Fruit fly (Drosophila melanogaster): ENCODE results near the gene Cyp4s3.

dm6 chrX:15085777-15086510, 30.4 kb downstream of the Cyp4s3 start, which contains the start of the genes CG15027 and Dbct:
- TF ChIP-seq CG11294 (GFP tag; IDR thresholded peaks at IDR 0.05) (peak; percentile 44; the same call in 1 of the 2 replicates), CG8319 (GFP tag; optimal IDR thresholded peaks at IDR 0.05) (peak; percentile 49), Hr4 (GFP tag; optimal IDR thresholded peaks at IDR 0.05) (peak; percentile 46), achi (GFP tag; optimal IDR thresholded peaks at IDR 0.05) (peak; percentile 64), Eip75B (GFP tag; optimal IDR thresholded peaks at IDR 0.05) (peak; percentile 28), ss (GFP tag; optimal IDR thresholded peaks at IDR 0.05) (peak; percentile 21 to 55), CG6854 (GFP tag; optimal IDR thresholded peaks at IDR 0.05) (peak; percentile 3), Eip78C (GFP tag) (peak; percentile 75), Sox14 (GFP tag; optimal IDR thresholded peaks at IDR 0.05) (peak; percentile 35), CG31627 (GFP tag; optimal IDR thresholded peaks at IDR 0.05) (peak; percentile 45), Hr39 (GFP tag; optimal IDR thresholded peaks at IDR 0.05) (peak; percentile 42), CG9139 (GFP tag; optimal IDR thresholded peaks at IDR 0.05) (no peak)
